Worm (Caenorhabditis elegans): ENCODE data around the gene rol-6.

rol-6 gene

DNA sequence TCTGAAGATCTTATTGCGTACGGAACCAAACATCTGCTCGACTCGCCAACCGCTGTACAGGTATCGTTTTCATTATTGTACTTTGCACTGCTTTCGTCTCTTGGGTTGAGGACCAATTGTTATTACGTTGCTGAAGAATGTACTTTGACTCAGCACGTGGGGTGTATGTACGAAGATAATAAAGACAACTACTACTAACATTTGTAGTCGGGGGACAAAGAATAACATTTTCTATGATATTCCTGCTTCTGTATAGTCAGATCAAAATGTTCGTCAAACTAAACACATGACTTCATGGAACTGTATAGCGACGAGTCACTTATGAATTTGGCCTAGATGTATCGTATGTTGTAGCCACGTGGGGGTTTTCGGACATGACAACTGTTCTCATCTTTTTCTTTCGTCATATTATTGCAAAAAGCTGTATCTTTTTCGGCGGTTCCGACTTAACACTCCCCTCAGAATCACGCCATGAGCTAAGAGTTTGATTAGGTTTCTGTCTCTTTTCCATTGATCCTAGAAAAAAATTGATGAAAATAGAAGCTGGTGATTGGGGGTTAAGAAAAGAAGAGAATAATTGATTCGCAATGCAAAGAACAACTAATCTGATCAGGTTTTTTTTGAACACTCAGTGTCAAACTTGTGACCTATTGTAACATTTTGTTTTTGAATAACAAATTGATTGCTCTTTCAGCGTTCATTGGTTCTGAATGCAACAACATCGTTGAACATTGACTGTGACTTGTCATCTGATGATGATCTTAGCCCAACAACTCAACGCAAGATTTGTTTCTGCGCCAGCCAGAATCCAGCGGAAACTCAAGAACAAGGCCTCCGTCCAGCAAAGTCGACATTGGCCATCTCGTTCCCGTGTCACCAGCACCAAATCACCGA, 12.0 kb downstream of the rol-6 start:
- no peak for TF ChIP-seq lin-32 (GFP tag; optimal IDR thresholded peaks at IDR 0.05)
- no peak for TF ChIP-seq lin-13 (tag; optimal IDR thresholded peaks at IDR 0.05)
- TF ChIP-seq zip-8 (tag; optimal IDR thresholded peaks at IDR 0.05): no peak
- TF ChIP-seq elt-3 (tag; optimal IDR thresholded peaks at IDR 0.05): no peak
- no peak for TF ChIP-seq unc-39 (tag; optimal IDR thresholded peaks at IDR 0.05)
- TF ChIP-seq ceh-83 (GFP tag; optimal IDR thresholded peaks at IDR 0.05): no peak
- TF ChIP-seq pha-4 (tag; optimal IDR thresholded peaks at IDR 0.05): no peak
- no peak for TF ChIP-seq bed-3 (GFP tag; optimal IDR thresholded peaks at IDR 0.05)
- no peak for TF ChIP-seq unc-120 (tag; optimal IDR thresholded peaks at IDR 0.05; ENCODE audit: poor library complexity, severe bottlenecking)
- no peak for TF ChIP-seq mab-5 (tag; optimal IDR thresholded peaks at IDR 0.05)
- TF ChIP-seq ceh-39 (tag; optimal IDR thresholded peaks at IDR 0.05): no peak
- TF ChIP-seq lsy-2 (tag; optimal IDR thresholded peaks at IDR 0.05): no peak
- no peak for TF ChIP-seq nhr-28 (tag; optimal IDR thresholded peaks at IDR 0.05)
- TF ChIP-seq mep-1 (tag; optimal IDR thresholded peaks at IDR 0.05): no peak
- TF ChIP-seq flh-1 (GFP tag; optimal IDR thresholded peaks at IDR 0.05): no peak
- TF ChIP-seq nhr-12 (tag; optimal IDR thresholded peaks at IDR 0.05): no peak

DNA sequence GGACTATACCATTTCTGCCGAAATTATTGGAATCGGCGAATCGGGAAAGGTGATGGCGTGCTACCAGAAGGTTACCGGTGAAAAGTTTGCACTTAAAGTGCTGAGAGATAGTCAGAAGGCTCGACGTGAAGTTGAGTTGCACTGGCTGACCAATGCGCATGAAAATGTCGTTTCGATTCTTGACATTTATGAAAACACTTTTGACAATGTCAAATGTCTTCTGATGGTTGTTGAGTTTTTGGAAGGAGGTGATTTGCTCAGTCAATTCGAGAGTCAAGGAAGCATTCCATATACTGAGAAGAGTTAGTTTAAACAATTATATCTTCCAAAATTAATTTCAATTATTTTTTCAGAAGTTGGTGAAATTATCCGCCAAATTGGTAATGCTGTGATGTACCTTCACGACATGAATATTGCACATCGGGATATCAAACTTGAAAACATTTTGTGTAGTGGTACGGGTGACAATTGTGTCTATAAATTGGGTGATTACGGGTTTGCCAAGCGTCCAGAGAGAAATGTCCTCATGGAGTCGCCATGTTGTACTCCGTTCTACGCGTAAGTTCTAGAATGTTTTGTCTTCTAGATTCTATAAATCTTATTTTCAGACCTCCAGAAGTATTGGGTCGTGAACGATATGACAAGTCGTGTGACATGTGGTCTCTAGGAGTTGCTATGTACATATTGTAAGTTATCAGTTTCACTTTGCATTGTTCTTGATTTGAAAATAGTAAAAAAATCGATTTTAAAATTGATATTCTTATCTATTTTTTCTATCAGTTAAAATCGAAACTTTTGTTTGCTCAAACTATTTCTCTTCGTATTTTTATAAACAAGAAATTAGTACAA, 12.8 kb downstream of the rol-6 start:
- TF ChIP-seq M03D4.4 (tag; optimal IDR thresholded peaks at IDR 0.05): no peak
- TF ChIP-seq mab-5 (tag; optimal IDR thresholded peaks at IDR 0.05): no peak
- TF ChIP-seq mls-2 (tag; optimal IDR thresholded peaks at IDR 0.05): no peak
- TF ChIP-seq bed-3 (GFP tag; optimal IDR thresholded peaks at IDR 0.05): no peak
- TF ChIP-seq sptf-1 (tag; optimal IDR thresholded peaks at IDR 0.05): no peak
- TF ChIP-seq snpc-4 (tag; optimal IDR thresholded peaks at IDR 0.05): no peak
- TF ChIP-seq zip-8 (tag; optimal IDR thresholded peaks at IDR 0.05): no peak
- TF ChIP-seq pha-4 (tag; optimal IDR thresholded peaks at IDR 0.05): no peak
- no peak for TF ChIP-seq ceh-43 (GFP tag; optimal IDR thresholded peaks at IDR 0.05)
- TF ChIP-seq nhr-2 (tag; optimal IDR thresholded peaks at IDR 0.05): no peak
- TF ChIP-seq sem-2 (GFP tag; optimal IDR thresholded peaks at IDR 0.05): no peak
- no peak for TF ChIP-seq ztf-11 (tag; optimal IDR thresholded peaks at IDR 0.05)
- TF ChIP-seq drap-1 (GFP tag; optimal IDR thresholded peaks at IDR 0.05): no peak
- TF ChIP-seq tbx-8 (GFP tag; optimal IDR thresholded peaks at IDR 0.05): no peak
- no peak for TF ChIP-seq flh-1 (GFP tag; optimal IDR thresholded peaks at IDR 0.05)
- TF ChIP-seq lin-32 (GFP tag; optimal IDR thresholded peaks at IDR 0.05): no peak

DNA sequence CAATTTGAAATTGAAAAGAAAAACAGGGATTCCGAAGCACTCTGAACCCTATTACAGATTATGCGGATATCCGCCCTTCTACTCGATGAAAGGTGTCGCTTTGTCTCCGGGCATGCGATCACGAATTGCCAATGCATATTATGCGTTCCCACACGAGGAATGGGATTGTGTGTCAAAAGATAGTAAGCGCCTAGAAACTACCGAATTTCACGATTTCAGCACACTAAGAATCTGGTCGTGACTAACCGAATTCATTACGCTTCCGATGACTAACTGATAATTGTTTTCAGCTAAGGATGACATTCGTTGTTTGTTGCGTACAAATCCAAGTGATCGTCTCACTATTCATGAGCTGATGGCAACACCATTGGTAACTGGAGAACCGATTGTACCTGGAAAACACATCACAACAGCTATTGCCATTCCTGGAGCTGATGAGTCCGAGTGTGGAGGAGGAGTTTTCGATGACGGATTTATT, 13.5 kb downstream of the rol-6 start:
- TF ChIP-seq snpc-4 (tag; optimal IDR thresholded peaks at IDR 0.05) (no peak), M03D4.4 (tag; optimal IDR thresholded peaks at IDR 0.05) (no peak), ces-1 (GFP tag; optimal IDR thresholded peaks at IDR 0.05) (no peak), sem-2 (GFP tag; optimal IDR thresholded peaks at IDR 0.05) (no peak), sptf-1 (tag; optimal IDR thresholded peaks at IDR 0.05) (no peak), ceh-83 (GFP tag; optimal IDR thresholded peaks at IDR 0.05) (no peak), lin-32 (GFP tag; optimal IDR thresholded peaks at IDR 0.05) (no peak)

DNA sequence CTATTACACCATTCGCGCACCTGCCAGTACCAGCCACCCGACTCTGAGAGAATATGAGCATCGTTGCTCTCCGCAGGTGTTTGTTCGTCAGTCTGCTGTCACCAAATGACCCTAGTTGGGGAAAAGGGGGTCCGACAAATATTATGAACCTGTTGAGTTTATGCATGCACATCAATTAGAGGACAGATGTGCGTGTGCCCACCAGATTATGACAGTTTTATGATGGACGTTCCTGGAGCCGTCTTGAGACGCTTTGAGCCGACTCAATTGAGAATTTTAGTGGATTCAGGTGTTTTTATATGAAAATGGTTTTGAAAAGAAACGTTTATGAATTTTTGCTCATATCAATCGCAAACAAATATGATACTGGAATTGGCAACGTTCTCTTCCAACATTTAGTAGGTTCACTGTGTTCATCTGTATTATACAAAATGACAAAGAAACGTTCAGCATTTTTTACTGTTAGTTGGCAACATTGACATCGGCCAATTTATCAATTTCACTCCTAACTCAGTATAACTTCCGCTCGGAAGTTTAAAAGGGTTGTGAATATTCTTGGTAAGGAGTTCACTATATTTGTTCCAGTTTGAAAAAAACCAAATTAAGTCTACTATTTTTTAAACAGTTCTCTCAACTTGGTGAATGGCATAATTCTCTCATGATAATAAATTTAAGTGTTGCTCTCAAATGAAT, 14.5 kb downstream of the rol-6 start:
- peak; percentile 1 for TF ChIP-seq unc-120 (tag; optimal IDR thresholded peaks at IDR 0.05; ENCODE audit: poor library complexity, severe bottlenecking)
- TF ChIP-seq nhr-2 (tag; optimal IDR thresholded peaks at IDR 0.05): peak; percentile 86
- peak; percentile 59 for TF ChIP-seq cnd-1 (tag; optimal IDR thresholded peaks at IDR 0.05)
- TF ChIP-seq hlh-1 (tag; optimal IDR thresholded peaks at IDR 0.05): peak; percentile 41
- TF ChIP-seq unc-62 (GFP tag; optimal IDR thresholded peaks at IDR 0.05): peak; percentile 78
- no peak for TF ChIP-seq mep-1 (tag; optimal IDR thresholded peaks at IDR 0.05)
